Worm (Caenorhabditis elegans) whole organism, L3 larva: Measurements from ENCODE around the gene lbp-3.

Experiments
- R02D3.7 ChIP-seq: fragments of 150-350 bp; optimal IDR thresholded peaks from 2 replicates; lab custom pipeline; 2014; ENCODE audit warnings: missing biosample characterization, missing genetic modification characterization
- ceh-28 ChIP-seq: fragments of 150-350 bp; optimal IDR thresholded peaks from 2 replicates; lab custom pipeline; 2014; ENCODE audit warnings: missing biosample characterization, missing genetic modification reagents, missing genetic modification characterization
- daf-12 ChIP-seq: fragments of 150-350 bp; optimal IDR thresholded peaks from 2 replicates; lab custom pipeline; 2014; ENCODE audit warnings: missing biosample characterization, missing genetic modification reagents, missing genetic modification characterization
- egl-5 ChIP-seq: fragments of 150-350 bp; optimal IDR thresholded peaks from 2 replicates; lab custom pipeline; 2017; ENCODE audit warnings: missing biosample characterization, missing genetic modification reagents, missing genetic modification characterization, inconsistent platforms
- elt-2 ChIP-seq: sonication (generic microtip); optimal IDR thresholded peaks from 2 replicates; lab custom pipeline; 2016; ENCODE audit warnings: missing genetic modification reagents, mild to moderate bottlenecking, missing genetic modification characterization, missing compliant biosample characterization
- eor-1 ChIP-seq, 2 experiments: fragments of 150-350 bp; optimal IDR thresholded peaks; 2 replicates each; lab custom pipeline; 2014 to 2018; ENCODE audit warnings: missing biosample characterization in 2 of 2, missing genetic modification characterization in 2 of 2
- fkh-10 ChIP-seq: sonication (generic microtip); optimal IDR thresholded peaks from 2 replicates; lab custom pipeline; 2017; ENCODE audit warnings: missing biosample characterization, missing genetic modification reagents, missing genetic modification characterization
- fos-1 ChIP-seq: fragments of 150-350 bp; optimal IDR thresholded peaks from 2 replicates; lab custom pipeline; 2014; ENCODE audit warnings: missing biosample characterization, missing genetic modification characterization
- jun-1 ChIP-seq: fragments of 150-350 bp; optimal IDR thresholded peaks from 2 replicates; lab custom pipeline; 2014; ENCODE audit warnings: missing biosample characterization, missing genetic modification reagents, missing genetic modification characterization
- lin-15B ChIP-seq: fragments of 150-350 bp; optimal IDR thresholded peaks from 2 replicates; lab custom pipeline; 2014; ENCODE audit warnings: missing biosample characterization, missing genetic modification characterization
- lin-39 ChIP-seq: fragments of 150-350 bp; optimal IDR thresholded peaks from 2 replicates; lab custom pipeline; 2018; ENCODE audit warnings: missing biosample characterization, missing genetic modification reagents, missing genetic modification characterization
- mdl-1 ChIP-seq: fragments of 150-350 bp; optimal IDR thresholded peaks from 2 replicates; lab custom pipeline; 2014; ENCODE audit warnings: missing biosample characterization, missing genetic modification characterization
- mml-1 ChIP-seq: fragments of 150-350 bp; sonication (generic microtip); optimal IDR thresholded peaks from 3 replicates; lab custom pipeline; 2014; ENCODE audit warnings: missing biosample characterization, missing genetic modification characterization
- nhr-11 ChIP-seq: fragments of 150-350 bp; optimal IDR thresholded peaks from 2 replicates; lab custom pipeline; 2014; ENCODE audit warnings: missing biosample characterization, missing genetic modification characterization
- nhr-12 ChIP-seq: fragments of 150-350 bp; optimal IDR thresholded peaks from 2 replicates; lab custom pipeline; 2014; ENCODE audit warnings: missing biosample characterization, missing genetic modification characterization
- nhr-23 ChIP-seq: fragments of 150-350 bp; optimal IDR thresholded peaks from 2 replicates; lab custom pipeline; 2014; ENCODE audit warnings: missing biosample characterization, missing genetic modification reagents, missing genetic modification characterization
- nhr-237 ChIP-seq: fragments of 150-350 bp; optimal IDR thresholded peaks from 2 replicates; lab custom pipeline; 2014; ENCODE audit warnings: missing biosample characterization, missing genetic modification characterization
- nhr-25 ChIP-seq: sonication (generic microtip); optimal IDR thresholded peaks from 2 replicates; lab custom pipeline; 2017; ENCODE audit warnings: missing biosample characterization, missing genetic modification characterization
- nhr-28 ChIP-seq: fragments of 150-350 bp; optimal IDR thresholded peaks from 2 replicates; lab custom pipeline; 2014; ENCODE audit warnings: missing biosample characterization, missing genetic modification characterization
- nhr-43 ChIP-seq: sonication (generic microtip); optimal IDR thresholded peaks from 2 replicates; lab custom pipeline; 2016; ENCODE audit warnings: mild to moderate bottlenecking, missing genetic modification characterization, missing compliant biosample characterization; ENCODE audit not compliant: poor library complexity, severe bottlenecking
- nhr-67 ChIP-seq: fragments of 150-350 bp; optimal IDR thresholded peaks from 2 replicates; lab custom pipeline; 2014; ENCODE audit warnings: missing biosample characterization, missing genetic modification characterization
- nhr-76 ChIP-seq: fragments of 150-350 bp; sonication (generic microtip); optimal IDR thresholded peaks from 5 replicates; lab custom pipeline; 2014; ENCODE audit warnings: missing biosample characterization, missing genetic modification characterization
- pha-4 ChIP-seq: fragments of 150-350 bp; optimal IDR thresholded peaks from 2 replicates; lab custom pipeline; 2014; ENCODE audit warnings: missing biosample characterization, missing genetic modification reagents, missing genetic modification characterization
- pqm-1 ChIP-seq: fragments of 150-350 bp; optimal IDR thresholded peaks from 2 replicates; lab custom pipeline; 2017; ENCODE audit warnings: missing biosample characterization, missing genetic modification characterization, inconsistent platforms
- skn-1 ChIP-seq: fragments of 150-350 bp; optimal IDR thresholded peaks from 2 replicates; lab custom pipeline; 2014; ENCODE audit warnings: missing biosample characterization, missing genetic modification characterization
- snpc-4 ChIP-seq: fragments of 150-350 bp; optimal IDR thresholded peaks from 2 replicates; lab custom pipeline; 2014; ENCODE audit warnings: missing biosample characterization, missing genetic modification characterization
- ztf-4 ChIP-seq: fragments of 150-350 bp; optimal IDR thresholded peaks from 2 replicates; lab custom pipeline; 2014; ENCODE audit warnings: missing biosample characterization, missing genetic modification characterization

lbp-3 gene

DNA sequence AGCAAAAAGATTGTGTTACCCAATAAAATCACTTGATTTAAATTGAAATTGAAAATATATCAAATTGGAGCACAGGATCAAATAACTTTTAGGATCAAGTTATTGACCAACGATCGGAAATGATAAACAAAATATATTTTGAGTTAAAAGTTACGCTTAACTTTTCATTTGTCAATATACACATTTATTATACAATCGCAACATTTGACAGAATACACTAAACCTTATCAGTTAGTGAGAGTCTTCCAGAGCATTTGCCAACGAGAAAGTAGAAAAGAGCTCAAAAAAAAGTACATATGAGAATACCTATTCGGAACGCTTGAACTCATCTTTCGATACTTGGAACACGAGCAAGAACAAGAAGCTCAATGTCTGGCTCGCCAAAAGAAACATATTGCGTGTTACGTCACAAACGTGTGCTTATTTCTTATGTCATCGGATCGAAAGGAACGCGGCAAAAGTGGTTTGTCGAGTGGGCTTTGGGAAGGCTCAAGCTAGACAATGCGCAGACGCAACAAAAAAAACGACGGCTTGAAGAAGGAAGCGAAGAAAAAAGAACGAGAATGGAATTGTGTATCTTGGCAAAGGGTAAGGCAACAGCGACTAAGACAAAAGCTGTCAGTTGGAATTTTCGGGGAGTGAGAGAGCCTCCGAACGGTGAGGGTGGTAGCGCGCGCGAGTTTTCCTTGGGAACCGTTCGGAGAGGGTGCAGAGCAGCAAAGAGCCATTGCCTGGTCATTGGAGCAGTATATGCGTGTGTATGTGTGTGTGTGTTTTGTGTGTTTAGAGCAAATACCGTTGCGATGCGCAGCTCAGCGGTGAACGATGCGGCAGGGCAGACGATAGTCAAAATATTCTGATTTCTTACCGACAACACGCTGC lies 30.6 kb upstream of the lbp-3 start:
- TF ChIP-seq pqm-1 (tag; lab: Kevin White, UChicago): peak; percentile 37
- TF ChIP-seq pha-4 (tag; lab: Kevin White, UChicago): peak; percentile 7
- TF ChIP-seq elt-2 (tag; lab: Kevin White, UChicago): peak; percentile 31
- no peak for TF ChIP-seq fos-1 (tag; lab: Kevin White, UChicago)

DNA sequence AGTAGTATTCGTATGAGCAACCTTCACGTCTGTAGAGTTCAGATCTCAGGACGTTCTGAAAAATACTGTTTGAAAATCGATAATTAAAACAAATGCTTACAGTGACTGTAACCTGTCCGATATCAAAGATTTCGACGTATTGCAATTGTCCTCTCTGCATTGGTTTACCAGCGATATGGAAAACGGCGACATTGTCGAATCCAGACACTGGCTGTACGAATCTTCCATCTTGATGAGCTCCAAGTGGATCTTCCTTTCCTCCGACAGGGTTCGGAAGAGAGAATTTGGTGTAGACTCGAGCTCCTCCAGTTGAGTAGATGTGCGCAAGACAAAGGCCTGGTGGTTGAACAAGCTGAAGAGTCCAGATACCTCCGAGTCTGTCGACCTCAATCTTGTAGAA lies 28.5 kb upstream of the lbp-3 start:
- TF ChIP-seq ceh-28 (no peak), egl-5 (no peak), nhr-76 (no peak), nhr-11 (tag; lab: Kevin White, UChicago) (no peak), skn-1 (tag; lab: Kevin White, UChicago) (no peak), lin-39 (no peak), nhr-25 (tag; lab: Kevin White, UChicago) (no peak), nhr-43 (tag; lab: Kevin White, UChicago) (no peak), mml-1 (tag; lab: Kevin White, UChicago) (no peak), eor-1 (tag; optimal IDR thresholded peaks at IDR 0.05; lab: Kevin White, UChicago) (no peak), nhr-67 (tag; lab: Kevin White, UChicago) (no peak), nhr-23 (tag; lab: Kevin White, UChicago) (no peak)

ce11 chrX:3230575-3230974 lies 26.6 kb upstream of the lbp-3 start:
- no peak for TF ChIP-seq eor-1 (tag; optimal IDR thresholded peaks at IDR 0.05; lab: Kevin White, UChicago)
- TF ChIP-seq R02D3.7 (tag; lab: Kevin White, UChicago): no peak
- TF ChIP-seq nhr-28 (tag; lab: Kevin White, UChicago): no peak
- no peak for TF ChIP-seq pqm-1 (tag; lab: Kevin White, UChicago)

DNA sequence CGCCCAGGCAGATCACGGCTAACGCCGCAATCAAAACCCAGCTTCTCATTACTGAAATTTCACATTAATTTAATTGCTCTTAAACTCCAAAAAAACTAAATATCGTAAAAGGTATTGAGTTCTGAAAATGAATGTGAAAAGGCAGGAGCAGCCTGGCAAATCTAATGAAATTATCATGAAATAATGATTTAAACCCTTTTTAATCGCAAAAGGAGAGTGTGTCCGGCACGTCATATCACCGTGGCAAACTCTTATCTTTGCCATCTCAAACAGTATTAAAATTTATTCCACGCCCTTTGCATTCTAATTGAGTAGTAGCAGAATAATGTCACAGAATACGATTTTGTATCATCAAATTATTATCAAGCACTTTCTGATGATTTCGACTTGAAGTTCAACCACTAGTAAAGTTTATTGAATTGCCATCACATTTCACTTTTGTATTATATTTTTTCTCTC lies 21.8 kb upstream of the lbp-3 start, which contains the start of gene F28B4.3:
Gene F28B4.3 (minus strand): TSS at position 51 of the 459 bp plus-strand sequence.
- TF ChIP-seq mdl-1 (tag; lab: Kevin White, UChicago) (no peak), ztf-4 (tag; lab: Kevin White, UChicago) (no peak), pqm-1 (tag; lab: Kevin White, UChicago) (peak; percentile 92), jun-1 (tag; lab: Kevin White, UChicago) (peak; percentile 41), daf-12 (tag; lab: Kevin White, UChicago) (no peak), snpc-4 (tag; lab: Kevin White, UChicago) (no peak), elt-2 (tag; lab: Kevin White, UChicago) (peak; percentile 95), nhr-67 (tag; lab: Kevin White, UChicago) (no peak), fkh-10 (GFP tag; lab: Kevin White, UChicago) (no peak)

- peak; percentile 79 for TF ChIP-seq elt-2 (tag; lab: Kevin White, UChicago)
- peak; percentile 74 for TF ChIP-seq pqm-1 (tag; lab: Kevin White, UChicago)
- no peak for TF ChIP-seq nhr-28 (tag; lab: Kevin White, UChicago)
- TF ChIP-seq nhr-237 (tag; lab: Kevin White, UChicago): no peak
Observed at ce11 chrX:3243614-3244013, 13.6 kb upstream of the lbp-3 start, which contains the start of gene irg-7. Gene irg-7 (minus strand): TSS chrX:3243636.

DNA sequence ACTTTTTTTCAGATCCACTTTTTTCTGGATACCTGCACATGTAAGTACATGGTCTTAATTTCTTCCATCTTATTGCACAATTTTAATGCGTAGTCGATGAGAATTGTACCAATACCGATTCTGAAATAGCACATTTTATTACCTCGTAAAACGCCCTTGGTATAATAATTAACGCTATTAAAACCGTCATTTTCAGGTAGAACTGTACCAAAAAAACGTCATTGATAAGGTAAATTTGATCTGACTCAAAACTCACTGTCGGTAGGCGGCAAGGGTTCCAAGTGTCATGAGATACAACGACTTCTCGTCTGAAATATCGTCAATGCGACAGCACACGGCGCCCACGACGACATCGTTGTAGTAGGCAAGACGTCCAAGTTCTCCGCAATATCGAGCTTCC lies 12.8 kb upstream of the lbp-3 start:
- TF ChIP-seq elt-2 (tag; lab: Kevin White, UChicago) (peak; percentile 65), lin-39 (no peak), daf-12 (tag; lab: Kevin White, UChicago) (no peak), lin-15B (tag; lab: Kevin White, UChicago) (no peak), pqm-1 (tag; lab: Kevin White, UChicago) (peak; percentile 23), nhr-12 (tag; lab: Kevin White, UChicago) (no peak), eor-1 (tag; optimal IDR thresholded peaks at IDR 0.05; lab: Kevin White, UChicago) (no peak)
